Fruit fly (Drosophila melanogaster): ENCODE data around the gene CG43645.

The CG43645 gene

dm6 chr2L:17449608-17450504 lies 35.7 kb upstream of the CG43645 start, which contains the start of gene dl:
TSS of gene dl (minus strand) at chr2L:17450364.
- TF ChIP-seq ey (GFP tag; optimal IDR thresholded peaks at IDR 0.05): peak; percentile 38
- TF ChIP-seq Sp1 (GFP tag; optimal IDR thresholded peaks at IDR 0.05): peak; percentile 11
- TF ChIP-seq foxo (GFP tag; optimal IDR thresholded peaks at IDR 0.05): peak in 1 of 2 experiments; percentile 47
- no peak for TF ChIP-seq CG9705 (GFP tag; optimal IDR thresholded peaks at IDR 0.05)
- TF ChIP-seq h (GFP tag; optimal IDR thresholded peaks at IDR 0.05): peak; percentile 83
- no peak for TF ChIP-seq Hr78 (GFP tag; optimal IDR thresholded peaks at IDR 0.05)
- TF ChIP-seq Hr83 (GFP tag; optimal IDR thresholded peaks at IDR 0.05; ENCODE audit: poor library complexity, severe bottlenecking): peak; percentile 44
- peak; percentile 88 for TF ChIP-seq Dif (GFP tag; optimal IDR thresholded peaks at IDR 0.05; ENCODE audit: partially characterized antibody)
- TF ChIP-seq dl (GFP tag; optimal IDR thresholded peaks at IDR 0.05; ENCODE audit: insufficient read depth in 1 of 2, partially characterized antibody in 2 of 2): peak; percentile 85
- TF ChIP-seq Dfd (GFP tag; optimal IDR thresholded peaks at IDR 0.05): no peak
- peak; percentile 19 for TF ChIP-seq Vsx2 (GFP tag; optimal IDR thresholded peaks at IDR 0.05; ENCODE audit: partially characterized antibody)
- peak; percentile 46 for TF ChIP-seq fru (GFP tag; optimal IDR thresholded peaks at IDR 0.05)
- no peak for TF ChIP-seq N (GFP tag; optimal IDR thresholded peaks at IDR 0.05)
- TF ChIP-seq lola (GFP tag; optimal IDR thresholded peaks at IDR 0.05): no peak
- TF ChIP-seq Hnf4 (GFP tag; optimal IDR thresholded peaks at IDR 0.05): no peak
- peak; percentile 26 for TF ChIP-seq sage (GFP tag; optimal IDR thresholded peaks at IDR 0.05)
- TF ChIP-seq brk (GFP tag; optimal IDR thresholded peaks at IDR 0.05): peak; percentile 7
- TF ChIP-seq Rel (GFP tag; optimal IDR thresholded peaks at IDR 0.05): no peak
- peak; percentile 67 for TF ChIP-seq Rel (tag; optimal IDR thresholded peaks at IDR 0.05)
- TF ChIP-seq Myc (optimal IDR thresholded peaks at IDR 0.05): no peak
- no peak for TF ChIP-seq usp (GFP tag; optimal IDR thresholded peaks at IDR 0.05)
- no peak for TF ChIP-seq Mio (GFP tag; optimal IDR thresholded peaks at IDR 0.05)
- TF ChIP-seq dmrt93B (GFP tag; optimal IDR thresholded peaks at IDR 0.05): no peak
- TF ChIP-seq rgr (GFP tag; optimal IDR thresholded peaks at IDR 0.05): no peak
- TF ChIP-seq GATAd (GFP tag; optimal IDR thresholded peaks at IDR 0.05): no peak
- peak; percentile 33 for TF ChIP-seq CrebA (GFP tag; optimal IDR thresholded peaks at IDR 0.05; ENCODE audit: borderline replicate concordance)
- peak; percentile 45 for TF ChIP-seq woc (GFP tag; optimal IDR thresholded peaks at IDR 0.05)
- TF ChIP-seq psq (GFP tag; optimal IDR thresholded peaks at IDR 0.05): peak; percentile 52
- no peak for TF ChIP-seq Abd-B (GFP tag; optimal IDR thresholded peaks at IDR 0.05)
- no peak for TF ChIP-seq CG32264 (GFP tag; optimal IDR thresholded peaks at IDR 0.05)
- peak; percentile 44 for TF ChIP-seq tai (GFP tag; optimal IDR thresholded peaks at IDR 0.05)
- no peak for TF ChIP-seq dsf (GFP tag; optimal IDR thresholded peaks at IDR 0.05; ENCODE audit: borderline replicate concordance)
- TF ChIP-seq OdsH (GFP tag; optimal IDR thresholded peaks at IDR 0.05): peak; percentile 19
- TF ChIP-seq jim (GFP tag; optimal IDR thresholded peaks at IDR 0.05): peak; percentile 61
- no peak for TF ChIP-seq sv (GFP tag; optimal IDR thresholded peaks at IDR 0.05)
- TF ChIP-seq br (GFP tag; optimal IDR thresholded peaks at IDR 0.05): peak; percentile 26

dm6 chr2L:17450505-17451415 lies 34.8 kb upstream of the CG43645 start:
- peak; percentile 7 for TF ChIP-seq sv (GFP tag; optimal IDR thresholded peaks at IDR 0.05)
- peak; percentile 78 for TF ChIP-seq OdsH (GFP tag; optimal IDR thresholded peaks at IDR 0.05)
- no peak for TF ChIP-seq CrebA (GFP tag; optimal IDR thresholded peaks at IDR 0.05; ENCODE audit: borderline replicate concordance)
- no peak for TF ChIP-seq Hr78 (GFP tag; optimal IDR thresholded peaks at IDR 0.05)
- peak; percentile 86 for TF ChIP-seq rgr (GFP tag; optimal IDR thresholded peaks at IDR 0.05)
- no peak for TF ChIP-seq N (GFP tag; optimal IDR thresholded peaks at IDR 0.05)
- TF ChIP-seq Mio (GFP tag; optimal IDR thresholded peaks at IDR 0.05): no peak
- no peak for TF ChIP-seq Abd-B (GFP tag; optimal IDR thresholded peaks at IDR 0.05)
- no peak for TF ChIP-seq pan (optimal IDR thresholded peaks at IDR 0.05)
- peak; percentile 82 for TF ChIP-seq h (GFP tag; optimal IDR thresholded peaks at IDR 0.05)
- peak; percentile 73 for TF ChIP-seq Hnf4 (GFP tag; optimal IDR thresholded peaks at IDR 0.05)
- no peak for TF ChIP-seq jim (GFP tag; optimal IDR thresholded peaks at IDR 0.05)
- no peak for TF ChIP-seq sage (GFP tag; optimal IDR thresholded peaks at IDR 0.05)
- no peak for TF ChIP-seq Hr83 (GFP tag; optimal IDR thresholded peaks at IDR 0.05; ENCODE audit: poor library complexity, severe bottlenecking)
- no peak for TF ChIP-seq dsf (GFP tag; optimal IDR thresholded peaks at IDR 0.05; ENCODE audit: borderline replicate concordance)
- peak; percentile 71 for TF ChIP-seq Jra (GFP tag; optimal IDR thresholded peaks at IDR 0.05)
- TF ChIP-seq Rel (GFP tag; optimal IDR thresholded peaks at IDR 0.05): no peak
- TF ChIP-seq Rel (tag; optimal IDR thresholded peaks at IDR 0.05): no peak
- TF ChIP-seq Dfd (GFP tag; optimal IDR thresholded peaks at IDR 0.05): no peak
- peak; percentile 3 for TF ChIP-seq brk (GFP tag; optimal IDR thresholded peaks at IDR 0.05)
- TF ChIP-seq tai (GFP tag; optimal IDR thresholded peaks at IDR 0.05): peak; percentile 8
- peak; percentile 77 for TF ChIP-seq ey (GFP tag; optimal IDR thresholded peaks at IDR 0.05)
- TF ChIP-seq CG32264 (GFP tag; optimal IDR thresholded peaks at IDR 0.05): peak; percentile 27
- TF ChIP-seq lola (GFP tag; optimal IDR thresholded peaks at IDR 0.05): no peak
- no peak for TF ChIP-seq usp (GFP tag; optimal IDR thresholded peaks at IDR 0.05)
- TF ChIP-seq dl (GFP tag; optimal IDR thresholded peaks at IDR 0.05; ENCODE audit: insufficient read depth in 1 of 2, partially characterized antibody in 2 of 2): peak in 1 of 2 experiments; percentile 63
- peak; percentile 75 for TF ChIP-seq Sp1 (GFP tag; optimal IDR thresholded peaks at IDR 0.05)
- peak; percentile 65 for TF ChIP-seq psq (GFP tag; optimal IDR thresholded peaks at IDR 0.05)
- TF ChIP-seq foxo (GFP tag; optimal IDR thresholded peaks at IDR 0.05): peak in 1 of 2 experiments; percentile 83
- TF ChIP-seq fru (GFP tag; optimal IDR thresholded peaks at IDR 0.05): peak; percentile 79
- peak; percentile 20 for TF ChIP-seq dmrt93B (GFP tag; optimal IDR thresholded peaks at IDR 0.05)
- TF ChIP-seq Myc (optimal IDR thresholded peaks at IDR 0.05): no peak
- peak; percentile 32 for TF ChIP-seq Dif (GFP tag; optimal IDR thresholded peaks at IDR 0.05; ENCODE audit: partially characterized antibody)
- TF ChIP-seq CG9705 (GFP tag; optimal IDR thresholded peaks at IDR 0.05): peak; percentile 43
- TF ChIP-seq HLH106 (tag; optimal IDR thresholded peaks at IDR 0.05): peak; percentile 72

Data from whole organism, wandering third instar larva.